Fruit fly (Drosophila melanogaster): ENCODE data around the gene Flo2.

DNA sequence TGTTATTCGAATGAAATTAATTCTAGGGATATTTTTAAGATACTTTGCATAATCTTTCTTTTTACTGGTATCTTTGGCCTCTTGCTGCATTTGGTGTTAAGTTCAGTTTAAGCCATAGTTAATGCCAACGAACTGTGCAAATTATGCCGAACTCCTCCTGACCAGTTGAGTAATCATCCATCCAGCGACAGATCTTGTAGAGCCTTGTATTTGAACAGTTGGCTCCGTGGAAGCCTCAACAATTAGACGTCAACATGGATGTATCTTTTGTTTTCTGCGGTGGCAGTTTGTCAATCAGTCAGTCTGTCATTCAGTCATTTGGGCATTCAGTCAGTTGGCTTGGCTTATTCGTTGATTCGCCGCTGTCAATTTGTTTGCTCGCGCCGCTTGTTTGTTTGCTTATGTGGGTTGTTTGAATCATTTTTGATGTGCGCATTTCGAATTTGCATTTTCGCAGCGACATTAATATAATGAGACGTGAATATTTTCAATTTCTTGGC is 36.5 kb upstream of the Flo2 start:
- TF ChIP-seq psq (optimal IDR thresholded peaks at IDR 0.05) (no peak), insv (optimal IDR thresholded peaks at IDR 0.05) (no peak), Sin3A (optimal IDR thresholded peaks at IDR 0.05) (no peak), Myc (optimal IDR thresholded peaks at IDR 0.05) (no peak)

Data from Kc167 (cell line).